Worm (Caenorhabditis elegans) whole organism, L4/young adult: ENCODE results near the gene acs-22.

Source experiments
- W03F9.2 ChIP-seq: fragments of 150-350 bp; optimal IDR thresholded peaks from 2 replicates; lab custom pipeline; 2014; ENCODE audit warnings: missing biosample characterization, missing genetic modification characterization
- dao-5 ChIP-seq: sonication (generic microtip); optimal IDR thresholded peaks from 2 replicates; lab custom pipeline; 2016; ENCODE audit warnings: missing genotype, missing genetic modification characterization, moderate library complexity, missing compliant biosample characterization
- him-1 ChIP-seq: sonication (generic microtip); optimal IDR thresholded peaks from 2 replicates; lab custom pipeline; 2016; ENCODE audit warnings: missing genotype, missing genetic modification reagents, missing genetic modification characterization, missing compliant biosample characterization

DNA sequence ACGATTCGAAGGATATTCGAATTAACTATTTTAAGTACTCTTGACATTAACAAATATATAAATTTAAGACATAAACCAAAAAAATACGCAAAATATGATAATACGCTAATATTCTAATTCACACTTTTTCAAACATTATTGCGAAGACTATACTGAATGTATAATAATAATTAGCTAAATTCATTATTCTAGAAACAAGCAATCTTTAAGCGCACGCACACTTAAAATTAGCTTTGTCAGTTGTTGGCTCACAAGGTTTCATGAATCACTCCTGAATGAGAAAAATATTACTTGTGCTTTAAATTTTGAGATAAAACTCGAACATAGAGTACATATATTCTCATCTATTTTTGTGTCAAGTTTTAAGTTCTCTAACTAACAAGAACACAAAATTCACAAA lies 4.1 kb upstream of the acs-22 start:
- no peak for TF ChIP-seq him-1 (tag; lab: Kevin White, UChicago)
- TF ChIP-seq W03F9.2 (tag; lab: Kevin White, UChicago), result no peak
- no peak for TF ChIP-seq dao-5 (tag; lab: Kevin White, UChicago)
